Fruit fly (Drosophila melanogaster) whole organism, pupa: ENCODE data around the gene CG44385.

Experiments used
- CG10348 ChIP-seq: fragments of 200-800 bp; sonication (Bioruptor generic); IDR thresholded peaks from 2 replicates; pipeline ENCODE4 v1.3.6; 2022; ENCODE audit warnings: missing biosample characterization, missing genetic modification characterization
- CG12605 ChIP-seq: fragments of 200-800 bp; sonication (Bioruptor generic); IDR thresholded peaks from 2 replicates; pipeline ENCODE4 v1.3.6; 2022; ENCODE audit warnings: missing biosample characterization, missing genetic modification characterization
- CG13204 ChIP-seq: fragments of 200-800 bp; sonication (Bioruptor generic); optimal IDR thresholded peaks from 2 replicates; lab custom pipeline; 2018; ENCODE audit warnings: missing biosample characterization, mild to moderate bottlenecking, missing genetic modification characterization, moderate library complexity
- CG14655 ChIP-seq: fragments of 200-800 bp; sonication (Bioruptor generic); optimal IDR thresholded peaks from 3 replicates; lab custom pipeline; 2017; ENCODE audit warnings: mild to moderate bottlenecking, missing biosample characterization, missing genetic modification reagents, missing genetic modification characterization
- CG15710 ChIP-seq: fragments of 200-800 bp; sonication (Bioruptor generic); optimal IDR thresholded peaks from 2 replicates; lab custom pipeline; 2018; ENCODE audit warnings: missing biosample characterization, mild to moderate bottlenecking, missing genetic modification characterization, moderate library complexity
- CG17806 ChIP-seq: fragments of 200-800 bp; sonication (Bioruptor generic); optimal IDR thresholded peaks from 2 replicates; lab custom pipeline; 2018; ENCODE audit warnings: missing biosample characterization, mild to moderate bottlenecking, missing genetic modification characterization, moderate library complexity
- CG32121 ChIP-seq: fragments of 200-800 bp; sonication (Bioruptor generic); IDR thresholded peaks from 2 replicates; pipeline ENCODE4 v1.3.6; 2022; ENCODE audit warnings: missing biosample characterization, missing genetic modification characterization
- CG34367 ChIP-seq: fragments of 200-800 bp; sonication (Bioruptor generic); optimal IDR thresholded peaks from 2 replicates; lab custom pipeline; 2018; ENCODE audit warnings: missing biosample characterization, mild to moderate bottlenecking, missing genetic modification characterization
- CG4496 ChIP-seq: fragments of 200-800 bp; sonication (Bioruptor generic); IDR thresholded peaks from 3 replicates; pipeline ENCODE4 v1.3.6; 2022; ENCODE audit warnings: missing biosample characterization, missing genetic modification characterization
- CG8159 ChIP-seq: fragments of 200-800 bp; sonication (Bioruptor generic); optimal IDR thresholded peaks from 3 replicates; lab custom pipeline; 2018; ENCODE audit warnings: missing biosample characterization, mild to moderate bottlenecking, missing genetic modification characterization, moderate library complexity
- CG8301 ChIP-seq: fragments of 200-800 bp; sonication (Bioruptor generic); optimal IDR thresholded peaks from 2 replicates; lab custom pipeline; 2018; ENCODE audit warnings: missing biosample characterization, mild to moderate bottlenecking, missing genetic modification characterization
- CG9948 ChIP-seq: fragments of 200-800 bp; sonication (Bioruptor generic); optimal IDR thresholded peaks from 2 replicates; lab custom pipeline; 2018; ENCODE audit warnings: missing biosample characterization, mild to moderate bottlenecking, missing genetic modification characterization, moderate library complexity
- D1 ChIP-seq: fragments of 200-800 bp; sonication (Bioruptor generic); optimal IDR thresholded peaks from 2 replicates; lab custom pipeline; 2018; ENCODE audit warnings: missing biosample characterization, mild to moderate bottlenecking, missing genetic modification characterization, moderate library complexity
- EcR ChIP-seq: fragments of 200-800 bp; sonication (Bioruptor generic); optimal IDR thresholded peaks from 3 replicates; lab custom pipeline; 2019; ENCODE audit warnings: missing biosample characterization, missing genetic modification characterization, mild to moderate bottlenecking, moderate library complexity, missing genetic modification reagents
- Ets98B ChIP-seq: fragments of 200-800 bp; sonication (Bioruptor generic); IDR thresholded peaks from 2 replicates; pipeline ENCODE4 v1.3.6; 2022; ENCODE audit warnings: missing biosample characterization, missing genetic modification characterization
- Pif1A ChIP-seq: fragments of 200-800 bp; sonication (Bioruptor generic); optimal IDR thresholded peaks from 3 replicates; lab custom pipeline; 2016; ENCODE audit warnings: missing biosample characterization, missing genetic modification characterization
- Pif1B ChIP-seq: fragments of 200-800 bp; sonication (Bioruptor generic); optimal IDR thresholded peaks from 3 replicates; lab custom pipeline; 2016; ENCODE audit warnings: missing biosample characterization, missing genetic modification characterization
- Snoo ChIP-seq: fragments of 200-800 bp; sonication (Bioruptor generic); optimal IDR thresholded peaks from 3 replicates; lab custom pipeline; 2017; ENCODE audit warnings: missing biosample characterization, mild to moderate bottlenecking, missing genetic modification characterization, inconsistent platforms
- fd96Ca ChIP-seq: fragments of 200-800 bp; sonication (Bioruptor generic); IDR thresholded peaks from 3 replicates; pipeline ENCODE4 v1.3.6; 2022; ENCODE audit warnings: missing biosample characterization, missing genetic modification characterization
- gl ChIP-seq: fragments of 200-800 bp; sonication (Bioruptor generic); optimal IDR thresholded peaks from 2 replicates; lab custom pipeline; 2018; ENCODE audit warnings: missing biosample characterization, mild to moderate bottlenecking, missing genetic modification characterization
- rn ChIP-seq: fragments of 200-800 bp; sonication (Bioruptor generic); IDR thresholded peaks from 2 replicates; pipeline ENCODE4 v1.3.6; 2022; ENCODE audit warnings: missing biosample characterization, missing genetic modification characterization

CG44385 gene

dm6 chrX:11147553-11148067 lies 15.4 kb upstream of the CG44385 start:
- no peak for TF ChIP-seq Pif1B (GFP tag; lab: Kevin White, UChicago)
- TF ChIP-seq CG12605 (GFP tag; lab: Robert Waterston, UW), result peak; percentile 34; the same call in 1 of the 2 replicates
- TF ChIP-seq EcR (GFP tag; lab: Kevin White, UChicago), result no peak
- peak; percentile 4; the same call in 1 of the 2 replicates for TF ChIP-seq Ets98B
- TF ChIP-seq fd96Ca (GFP tag; lab: Robert Waterston, UW), result no peak; the same call in 2 of the 3 replicates
- TF ChIP-seq CG8159 (tag; lab: Kevin White, UChicago), result peak; percentile 7

- peak; percentile 0 for TF ChIP-seq CG9948 (tag; lab: Kevin White, UChicago)
- TF ChIP-seq CG15710, result peak; percentile 51
- no peak for TF ChIP-seq D1 (tag; lab: Kevin White, UChicago)
- TF ChIP-seq EcR (GFP tag; lab: Kevin White, UChicago), result no peak
- no peak for TF ChIP-seq CG14655 (GFP tag; lab: Kevin White, UChicago)
- TF ChIP-seq gl (tag; lab: Kevin White, UChicago), result no peak
- TF ChIP-seq fd96Ca (GFP tag; lab: Robert Waterston, UW), result peak; percentile 68
- TF ChIP-seq CG17806 (tag; lab: Kevin White, UChicago), result peak; percentile 29
- no peak for TF ChIP-seq CG10348
- TF ChIP-seq Ets98B, result peak; percentile 35
- peak; percentile 39 for TF ChIP-seq Pif1A (GFP tag; lab: Kevin White, UChicago)
- 0 out of 3 replicates have a peak, but pooled peaks have one; percentile 38 for TF ChIP-seq CG4496 (GFP tag; lab: Robert Waterston, UW)
- peak; percentile 30 for TF ChIP-seq Pif1B (GFP tag; lab: Kevin White, UChicago)
- TF ChIP-seq CG34367 (tag; lab: Kevin White, UChicago), result peak; percentile 17
- TF ChIP-seq CG8159 (tag; lab: Kevin White, UChicago), result peak; percentile 45
- TF ChIP-seq Snoo (tag; lab: Kevin White, UChicago), result peak; percentile 15
- TF ChIP-seq CG13204 (GFP tag; lab: Kevin White, UChicago), result no peak
- TF ChIP-seq CG8301 (tag; lab: Kevin White, UChicago), result peak; percentile 20
- TF ChIP-seq CG32121 (GFP tag; lab: Robert Waterston, UW), result no peak
- TF ChIP-seq rn (GFP tag; lab: Robert Waterston, UW), result no peak
- no peak for TF ChIP-seq CG12605 (GFP tag; lab: Robert Waterston, UW)
Measured at dm6 chrX:11146598-11147176, 14.5 kb upstream of the CG44385 start.

- TF ChIP-seq CG15710, result no peak
- no peak for TF ChIP-seq CG10348
- no peak for TF ChIP-seq CG8159 (tag; lab: Kevin White, UChicago)
- no peak for TF ChIP-seq CG13204 (GFP tag; lab: Kevin White, UChicago)
- TF ChIP-seq CG14655 (GFP tag; lab: Kevin White, UChicago), result no peak
- no peak for TF ChIP-seq CG8301 (tag; lab: Kevin White, UChicago)
- TF ChIP-seq EcR (GFP tag; lab: Kevin White, UChicago), result no peak
- TF ChIP-seq gl (tag; lab: Kevin White, UChicago), result no peak
- no peak for TF ChIP-seq CG4496 (GFP tag; lab: Robert Waterston, UW)
- TF ChIP-seq D1 (tag; lab: Kevin White, UChicago), result no peak
- no peak for TF ChIP-seq Pif1B (GFP tag; lab: Kevin White, UChicago)
- no peak for TF ChIP-seq Pif1A (GFP tag; lab: Kevin White, UChicago)
- no peak for TF ChIP-seq CG34367 (tag; lab: Kevin White, UChicago)
- TF ChIP-seq CG12605 (GFP tag; lab: Robert Waterston, UW), result no peak
- TF ChIP-seq CG9948 (tag; lab: Kevin White, UChicago), result no peak
- no peak for TF ChIP-seq fd96Ca (GFP tag; lab: Robert Waterston, UW)
- no peak for TF ChIP-seq CG32121 (GFP tag; lab: Robert Waterston, UW)
- TF ChIP-seq Snoo (tag; lab: Kevin White, UChicago), result no peak
- no peak for TF ChIP-seq rn (GFP tag; lab: Robert Waterston, UW)
Measured at dm6 chrX:11144575-11144974, 12.4 kb upstream of the CG44385 start.

- TF ChIP-seq CG17806 (tag; lab: Kevin White, UChicago), result no peak
- TF ChIP-seq Pif1B (GFP tag; lab: Kevin White, UChicago), result no peak
- TF ChIP-seq CG15710, result no peak
- TF ChIP-seq rn (GFP tag; lab: Robert Waterston, UW), result no peak
- no peak for TF ChIP-seq CG8301 (tag; lab: Kevin White, UChicago)
- TF ChIP-seq EcR (GFP tag; lab: Kevin White, UChicago), result no peak
- TF ChIP-seq CG12605 (GFP tag; lab: Robert Waterston, UW), result no peak
- TF ChIP-seq CG14655 (GFP tag; lab: Kevin White, UChicago), result no peak
Measured at dm6 chrX:11143820-11144219, 11.6 kb upstream of the CG44385 start, which contains the start of gene CG15201. CG15201 (plus strand) TSS chrX:11144120.

- peak; percentile 53 for TF ChIP-seq Snoo (tag; lab: Kevin White, UChicago)
- no peak for TF ChIP-seq CG32121 (GFP tag; lab: Robert Waterston, UW)
- TF ChIP-seq CG9948 (tag; lab: Kevin White, UChicago), result no peak
- TF ChIP-seq CG17806 (tag; lab: Kevin White, UChicago), result no peak
- no peak for TF ChIP-seq CG8301 (tag; lab: Kevin White, UChicago)
- TF ChIP-seq CG12605 (GFP tag; lab: Robert Waterston, UW), result no peak
- no peak for TF ChIP-seq EcR (GFP tag; lab: Kevin White, UChicago)
- TF ChIP-seq CG4496 (GFP tag; lab: Robert Waterston, UW), result no peak
Measured at dm6 chrX:11141785-11142591, 9.8 kb upstream of the CG44385 start, which contains the start of the genes CG15199 and CG15202. CG15199 (minus strand) TSS chrX:11141835. CG15202 (plus strand) TSS chrX:11142541.
